Fruit fly (Drosophila melanogaster): ENCODE data around the gene squ.

The squ gene

DNA sequence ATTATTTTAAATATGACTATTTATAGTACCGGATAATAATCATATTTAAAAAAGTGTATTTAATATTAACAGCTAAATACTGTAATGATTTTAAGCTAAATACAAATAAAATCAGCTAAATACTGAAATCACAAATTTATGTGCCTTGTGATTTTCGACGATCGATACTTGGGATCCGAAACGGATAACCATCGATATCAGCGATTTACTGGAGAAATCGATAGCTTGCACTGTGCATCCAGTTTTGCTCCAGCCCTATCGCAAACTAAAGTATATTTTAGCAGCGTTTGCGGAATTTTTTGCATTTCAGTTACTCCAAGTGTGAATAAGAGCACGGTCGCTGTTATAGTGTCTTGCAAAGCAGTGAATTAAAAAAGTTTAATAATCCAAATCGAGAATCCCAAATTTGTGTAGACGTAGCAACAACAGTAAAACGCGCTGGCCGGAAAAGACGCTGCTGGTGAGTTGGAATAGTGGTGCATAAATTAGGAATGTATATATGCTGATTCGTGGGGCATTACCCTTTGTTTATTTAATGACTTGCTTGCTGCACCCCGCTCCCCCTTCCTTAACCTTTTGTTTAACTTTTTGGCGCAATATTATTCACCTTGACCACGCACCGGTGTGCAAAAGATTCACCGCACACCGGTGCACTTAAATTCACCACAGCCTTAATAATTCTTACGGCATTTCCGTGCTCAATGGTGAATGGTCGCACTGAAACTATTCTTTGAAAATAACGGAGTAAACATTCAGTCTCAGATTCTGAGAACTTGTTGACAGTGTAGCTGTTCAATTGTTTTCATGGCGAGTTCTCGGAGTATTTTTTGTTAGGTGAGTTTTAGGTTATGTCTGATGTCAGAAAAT lies at the start of gene squ, which contains the start of gene grp (continued):
- TF ChIP-seq en (GFP tag; optimal IDR thresholded peaks at IDR 0.05) (no peak), Dref (GFP tag; IDR thresholded peaks at IDR 0.05) (peak; percentile 97), yki (optimal IDR thresholded peaks at IDR 0.05) (no peak), CG4404 (GFP tag; IDR thresholded peaks at IDR 0.05) (no peak), CG14860 (GFP tag; IDR thresholded peaks at IDR 0.05; ENCODE audit: partially characterized antibody) (peak; percentile 97), CG12659 (GFP tag; optimal IDR thresholded peaks at IDR 0.05) (peak; percentile 58), BtbVII (GFP tag; optimal IDR thresholded peaks at IDR 0.05) (peak; percentile 3), CG10654 (GFP tag; optimal IDR thresholded peaks at IDR 0.05) (peak; percentile 5), Neu2 (GFP tag; optimal IDR thresholded peaks at IDR 0.05; ENCODE audit: borderline replicate concordance) (no peak), crol (GFP tag; IDR thresholded peaks at IDR 0.05) (peak; percentile 87), CG8478 (optimal IDR thresholded peaks at IDR 0.05) (no peak), eve (GFP tag; optimal IDR thresholded peaks at IDR 0.05) (peak in 1 of 2 experiments; percentile 82), CG16813 (GFP tag; IDR thresholded peaks at IDR 0.05; ENCODE audit: partially characterized antibody) (peak; percentile 97), CG4424 (GFP tag; optimal IDR thresholded peaks at IDR 0.05) (no peak), ab (GFP tag; optimal IDR thresholded peaks at IDR 0.05) (no peak), Atf-2 (GFP tag; optimal IDR thresholded peaks at IDR 0.05) (no peak), CG12744 (GFP tag; optimal IDR thresholded peaks at IDR 0.05) (no peak), CG17829 (tag; optimal IDR thresholded peaks at IDR 0.05) (peak; percentile 34), Lhr (GFP tag; optimal IDR thresholded peaks at IDR 0.05) (peak; percentile 22), MESR4 (GFP tag; optimal IDR thresholded peaks at IDR 0.05) (peak; percentile 35), grn (GFP tag; optimal IDR thresholded peaks at IDR 0.05) (no peak), Dfd (GFP tag; optimal IDR thresholded peaks at IDR 0.05) (no peak), gsb-n (tag; optimal IDR thresholded peaks at IDR 0.05) (peak; percentile 51), CG11696 (GFP tag; IDR thresholded peaks at IDR 0.05) (no peak), Opbp (GFP tag; IDR thresholded peaks at IDR 0.05; ENCODE audit: partially characterized antibody) (peak; percentile 96), org-1 (GFP tag; optimal IDR thresholded peaks at IDR 0.05) (no peak), Deaf1 (tag; optimal IDR thresholded peaks at IDR 0.05) (no peak), ind (GFP tag; optimal IDR thresholded peaks at IDR 0.05) (no peak), lola (GFP tag; optimal IDR thresholded peaks at IDR 0.05) (no peak), dati (GFP tag; IDR thresholded peaks at IDR 0.05) (no peak), CG6175 (GFP tag; IDR thresholded peaks at IDR 0.05) (no peak), Doc3 (GFP tag; IDR thresholded peaks at IDR 0.05; ENCODE audit: partially characterized antibody) (peak; percentile 83), CG30431 (GFP tag; optimal IDR thresholded peaks at IDR 0.05) (no peak), Sin3A (optimal IDR thresholded peaks at IDR 0.05) (peak; percentile 65), CG3065 (GFP tag; optimal IDR thresholded peaks at IDR 0.05) (no peak), CG9817 (tag; optimal IDR thresholded peaks at IDR 0.05) (no peak), CG42726 (GFP tag; IDR thresholded peaks at IDR 0.05; ENCODE audit: partially characterized antibody) (peak; percentile 96), CG13894 (tag; optimal IDR thresholded peaks at IDR 0.05) (no peak), bowl (GFP tag; IDR thresholded peaks at IDR 0.05) (no peak), NC2β (GFP tag; optimal IDR thresholded peaks at IDR 0.05) (no peak), CG34376 (GFP tag; optimal IDR thresholded peaks at IDR 0.05) (peak; percentile 38), YL-1 (GFP tag; optimal IDR thresholded peaks at IDR 0.05) (peak; percentile 19), CG8944 (GFP tag; optimal IDR thresholded peaks at IDR 0.05) (no peak), CG7839 (tag; optimal IDR thresholded peaks at IDR 0.05) (peak; percentile 17), cato (GFP tag; optimal IDR thresholded peaks at IDR 0.05; ENCODE audit: borderline replicate concordance) (no peak), nom (GFP tag; optimal IDR thresholded peaks at IDR 0.05) (peak; percentile 19), twi (tag; optimal IDR thresholded peaks at IDR 0.05) (no peak), CG1603 (tag; optimal IDR thresholded peaks at IDR 0.05) (peak; percentile 65), CG7786 (GFP tag; optimal IDR thresholded peaks at IDR 0.05) (no peak), CG13123 (GFP tag; optimal IDR thresholded peaks at IDR 0.05) (no peak)

All from whole organism, embryonic.